Fruit fly (Drosophila melanogaster): ENCODE results near the gene Phf5a.
A peak's percentile ranks its signal among the peaks of the same experiment; 100 is the strongest.

Phf5a gene

DNA sequence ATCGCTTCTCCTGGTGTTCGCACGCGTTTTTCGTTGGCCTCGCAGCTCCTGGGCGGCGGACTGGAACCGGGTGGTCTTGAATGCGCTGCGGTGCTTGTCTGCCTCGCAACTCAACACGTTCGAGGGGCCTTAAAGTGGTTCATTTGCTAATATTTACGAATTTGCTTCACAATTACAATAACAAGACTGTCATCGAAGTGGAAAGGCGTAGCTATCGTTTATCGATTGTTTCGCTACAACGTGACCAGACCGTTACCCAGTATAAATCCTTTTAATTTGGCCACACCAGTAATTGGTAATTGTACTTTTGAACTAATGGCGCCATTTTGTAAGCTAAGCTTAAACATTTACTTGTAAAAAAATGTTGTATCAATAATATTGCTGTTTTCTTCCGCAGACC, 13.9 kb downstream of the Phf5a start, which contains the start of gene CG9536 (continued):
- no peak for TF ChIP-seq wor (GFP tag; IDR thresholded peaks at IDR 0.05)
- peak; percentile 81 for TF ChIP-seq CG9797 (GFP tag; optimal IDR thresholded peaks at IDR 0.05)
- TF ChIP-seq Scr (GFP tag; IDR thresholded peaks at IDR 0.05; ENCODE audit: partially characterized antibody), result peak; percentile 61
- peak in 1 of 2 experiments; percentile 20 for TF ChIP-seq Pdp1 (GFP tag; optimal IDR thresholded peaks at IDR 0.05)
- peak; percentile 15 for TF ChIP-seq sug (tag; optimal IDR thresholded peaks at IDR 0.05)
- no peak for TF ChIP-seq nmo (GFP tag; optimal IDR thresholded peaks at IDR 0.05)
- no peak for TF ChIP-seq Xbp1 (GFP tag; optimal IDR thresholded peaks at IDR 0.05)
- no peak for TF ChIP-seq CG18262 (tag; optimal IDR thresholded peaks at IDR 0.05)
- TF ChIP-seq CG5953 (GFP tag; IDR thresholded peaks at IDR 0.05), result no peak
- TF ChIP-seq CG12104 (GFP tag; optimal IDR thresholded peaks at IDR 0.05), result no peak
- TF ChIP-seq Atf3 (GFP tag; optimal IDR thresholded peaks at IDR 0.05), result no peak
- no peak for TF ChIP-seq CG13775 (GFP tag; optimal IDR thresholded peaks at IDR 0.05)
- no peak for TF ChIP-seq dysf (GFP tag; IDR thresholded peaks at IDR 0.05)
- no peak for TF ChIP-seq CG4820 (GFP tag; optimal IDR thresholded peaks at IDR 0.05)
- TF ChIP-seq B-H1 (GFP tag; IDR thresholded peaks at IDR 0.05), result no peak
- TF ChIP-seq al (GFP tag; IDR thresholded peaks at IDR 0.05), result no peak
- TF ChIP-seq ERR (GFP tag; optimal IDR thresholded peaks at IDR 0.05), result no peak
- TF ChIP-seq scrt (GFP tag; optimal IDR thresholded peaks at IDR 0.05), result no peak
- TF ChIP-seq Gug (GFP tag; IDR thresholded peaks at IDR 0.05), result no peak
- TF ChIP-seq Ssrp (tag; optimal IDR thresholded peaks at IDR 0.05), result no peak
- peak; percentile 7 for TF ChIP-seq CG30020 (tag; optimal IDR thresholded peaks at IDR 0.05)
- TF ChIP-seq CG1024 (GFP tag; IDR thresholded peaks at IDR 0.05), result no peak
- no peak for TF ChIP-seq CG5245 (GFP tag; optimal IDR thresholded peaks at IDR 0.05)
- no peak for TF ChIP-seq stc (GFP tag; IDR thresholded peaks at IDR 0.05)
- TF ChIP-seq cwo (GFP tag; optimal IDR thresholded peaks at IDR 0.05), result no peak
- no peak for TF ChIP-seq CG12219 (GFP tag; optimal IDR thresholded peaks at IDR 0.05)
- TF ChIP-seq CG17829 (tag; optimal IDR thresholded peaks at IDR 0.05), result peak; percentile 14
- TF ChIP-seq toy (GFP tag; IDR thresholded peaks at IDR 0.05), result no peak
- no peak for TF ChIP-seq ham (GFP tag; IDR thresholded peaks at IDR 0.05)
- TF ChIP-seq Tbp (GFP tag; optimal IDR thresholded peaks at IDR 0.05), result no peak
- no peak for TF ChIP-seq cas (GFP tag; IDR thresholded peaks at IDR 0.05)
- no peak for TF ChIP-seq ftz-f1 (GFP tag; optimal IDR thresholded peaks at IDR 0.05)
- TF ChIP-seq zfh2 (GFP tag; optimal IDR thresholded peaks at IDR 0.05), result no peak
- TF ChIP-seq pzg (GFP tag; optimal IDR thresholded peaks at IDR 0.05), result peak; percentile 77
- TF ChIP-seq Aef1 (GFP tag; IDR thresholded peaks at IDR 0.05), result no peak
- TF ChIP-seq Ptx1 (GFP tag; IDR thresholded peaks at IDR 0.05), result no peak
- TF ChIP-seq mam (GFP tag; optimal IDR thresholded peaks at IDR 0.05), result no peak
- no peak for TF ChIP-seq dati (GFP tag; IDR thresholded peaks at IDR 0.05)
- no peak for TF ChIP-seq Nf-YA (GFP tag; IDR thresholded peaks at IDR 0.05)
- TF ChIP-seq zen2 (GFP tag; IDR thresholded peaks at IDR 0.05; ENCODE audit: partially characterized antibody), result no peak
- TF ChIP-seq Chrac-16 (GFP tag; optimal IDR thresholded peaks at IDR 0.05), result no peak
- TF ChIP-seq ato (GFP tag; IDR thresholded peaks at IDR 0.05; ENCODE audit: partially characterized antibody), result peak; percentile 69; the same call in 1 of the 2 replicates
- TF ChIP-seq Nf-YC (tag; optimal IDR thresholded peaks at IDR 0.05), result no peak
- no peak for TF ChIP-seq CG4707 (GFP tag; optimal IDR thresholded peaks at IDR 0.05)
- TF ChIP-seq Stat92E (GFP tag; optimal IDR thresholded peaks at IDR 0.05), result peak in 1 of 3 experiments; percentile 36
- TF ChIP-seq CG7372 (GFP tag; IDR thresholded peaks at IDR 0.05), result no peak
- TF ChIP-seq PHDP (tag; optimal IDR thresholded peaks at IDR 0.05), result no peak
- TF ChIP-seq CG10959 (GFP tag; IDR thresholded peaks at IDR 0.05), result no peak
- no peak for TF ChIP-seq CG1602 (GFP tag; optimal IDR thresholded peaks at IDR 0.05)
- TF ChIP-seq CG4360 (GFP tag; IDR thresholded peaks at IDR 0.05), result peak; percentile 82
- no peak for TF ChIP-seq Hr78 (GFP tag; optimal IDR thresholded peaks at IDR 0.05)
- TF ChIP-seq MESR4 (GFP tag; optimal IDR thresholded peaks at IDR 0.05), result peak; percentile 51
